Worm (Caenorhabditis elegans): ENCODE data around the gene C50F4.9.

Gene C50F4.9

DNA sequence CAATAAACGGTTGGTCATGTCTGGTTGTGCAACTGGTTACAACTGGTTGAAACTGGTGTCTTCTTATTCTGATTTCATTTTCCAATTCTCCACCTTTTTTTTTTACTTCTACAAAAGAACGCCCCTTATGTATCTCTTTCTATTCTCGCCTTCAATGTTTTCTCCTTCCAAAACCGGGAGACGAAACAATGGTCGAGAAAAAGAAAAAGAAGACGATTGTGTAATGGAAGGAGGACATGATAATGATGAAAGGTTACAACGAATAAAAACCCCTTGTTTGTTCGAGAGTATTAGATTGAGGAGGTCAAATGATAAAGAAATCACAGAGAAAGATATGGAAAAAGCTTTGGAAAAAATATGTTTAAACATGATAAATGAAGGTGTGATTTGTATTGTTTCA lies 5.2 kb downstream of the C50F4.9 start, which contains the start of gene C50F4.8:
Gene C50F4.8, minus strand, starts transcription at position 28 of the 400 bp plus-strand sequence.
- peak; percentile 55 for TF ChIP-seq nhr-23 (tag; optimal IDR thresholded peaks at IDR 0.05)
- no peak for TF ChIP-seq pqm-1 (tag; optimal IDR thresholded peaks at IDR 0.05)
- TF ChIP-seq lsy-12 (tag; optimal IDR thresholded peaks at IDR 0.05): no peak
- peak; percentile 37 for TF ChIP-seq ama-1 (optimal IDR thresholded peaks at IDR 0.05)
- no peak for TF ChIP-seq pha-4 (tag; optimal IDR thresholded peaks at IDR 0.05)
- TF ChIP-seq R02D3.7 (tag; optimal IDR thresholded peaks at IDR 0.05): no peak
- no peak for TF ChIP-seq nhr-77 (tag; optimal IDR thresholded peaks at IDR 0.05)

DNA sequence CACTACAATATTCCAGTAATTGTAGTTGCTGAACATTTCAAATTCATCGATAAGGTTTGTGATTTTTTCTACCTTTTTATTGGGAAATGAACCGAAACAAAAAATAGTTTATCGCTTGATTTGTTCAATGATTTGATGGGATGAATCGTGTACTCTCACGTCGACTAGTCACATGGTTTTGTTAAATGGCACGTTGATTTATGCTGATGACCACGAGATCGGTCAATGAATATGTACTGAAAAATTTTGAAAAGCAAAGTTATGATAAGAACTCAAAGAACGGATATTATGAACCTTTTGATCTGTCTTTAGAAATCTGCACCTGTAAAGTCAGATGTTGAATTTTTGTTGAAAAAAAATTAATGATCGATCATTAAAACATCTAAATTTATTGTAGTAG lies 7.7 kb downstream of the C50F4.9 start:
- TF ChIP-seq egl-5 (tag; optimal IDR thresholded peaks at IDR 0.05) (no peak), unc-62 (GFP tag; optimal IDR thresholded peaks at IDR 0.05) (no peak), nhr-28 (tag; optimal IDR thresholded peaks at IDR 0.05) (no peak), fkh-2 (tag; optimal IDR thresholded peaks at IDR 0.05) (no peak), ceh-16 (tag; optimal IDR thresholded peaks at IDR 0.05) (no peak), lsy-12 (tag; optimal IDR thresholded peaks at IDR 0.05) (peak; percentile 20), fkh-10 (GFP tag; optimal IDR thresholded peaks at IDR 0.05) (no peak), nhr-23 (tag; optimal IDR thresholded peaks at IDR 0.05) (peak; percentile 86), tbx-2 (tag; optimal IDR thresholded peaks at IDR 0.05) (no peak), ztf-11 (tag; optimal IDR thresholded peaks at IDR 0.05) (no peak), unc-39 (tag; optimal IDR thresholded peaks at IDR 0.05) (no peak), R02D3.7 (tag; optimal IDR thresholded peaks at IDR 0.05) (no peak), mdl-1 (tag; optimal IDR thresholded peaks at IDR 0.05) (no peak), snpc-4 (tag; optimal IDR thresholded peaks at IDR 0.05) (no peak), fos-1 (tag; optimal IDR thresholded peaks at IDR 0.05) (no peak), ztf-4 (tag; optimal IDR thresholded peaks at IDR 0.05) (no peak), ceh-9 (tag; optimal IDR thresholded peaks at IDR 0.05) (no peak), aly-2 (tag; optimal IDR thresholded peaks at IDR 0.05) (no peak), daf-12 (tag; optimal IDR thresholded peaks at IDR 0.05) (no peak), nhr-77 (tag; optimal IDR thresholded peaks at IDR 0.05) (no peak), eor-1 (tag; optimal IDR thresholded peaks at IDR 0.05) (no peak), lin-15B (tag; optimal IDR thresholded peaks at IDR 0.05) (no peak), nhr-43 (tag; optimal IDR thresholded peaks at IDR 0.05; ENCODE audit: poor library complexity, severe bottlenecking) (peak; percentile 68), ama-1 (optimal IDR thresholded peaks at IDR 0.05) (no peak), hmg-11 (tag; optimal IDR thresholded peaks at IDR 0.05) (no peak), ZK546.5 (tag; optimal IDR thresholded peaks at IDR 0.05) (no peak), nhr-12 (tag; optimal IDR thresholded peaks at IDR 0.05) (no peak), nfya-1 (tag; optimal IDR thresholded peaks at IDR 0.05; ENCODE audit: insufficient read depth) (no peak), mml-1 (tag; optimal IDR thresholded peaks at IDR 0.05) (no peak), elt-3 (tag; optimal IDR thresholded peaks at IDR 0.05) (peak in 2 of 3 experiments; percentile 41 to 56), sea-2 (GFP tag; optimal IDR thresholded peaks at IDR 0.05) (no peak), nhr-25 (tag; optimal IDR thresholded peaks at IDR 0.05) (peak; percentile 26), ceh-82 (tag; optimal IDR thresholded peaks at IDR 0.05) (no peak), pqm-1 (tag; optimal IDR thresholded peaks at IDR 0.05) (peak; percentile 88), nhr-67 (tag; optimal IDR thresholded peaks at IDR 0.05) (no peak), ceh-28 (tag; optimal IDR thresholded peaks at IDR 0.05) (no peak), zag-1 (tag; optimal IDR thresholded peaks at IDR 0.05) (no peak), nhr-76 (tag; optimal IDR thresholded peaks at IDR 0.05) (no peak), pha-4 (tag; optimal IDR thresholded peaks at IDR 0.05) (no peak), jun-1 (tag; optimal IDR thresholded peaks at IDR 0.05) (peak; percentile 69), elt-2 (tag; optimal IDR thresholded peaks at IDR 0.05) (peak; percentile 51), egl-27 (tag; optimal IDR thresholded peaks at IDR 0.05) (no peak), nhr-237 (tag; optimal IDR thresholded peaks at IDR 0.05) (no peak), lin-39 (tag; optimal IDR thresholded peaks at IDR 0.05) (no peak), elt-1 (tag; optimal IDR thresholded peaks at IDR 0.05) (no peak), nhr-11 (tag; optimal IDR thresholded peaks at IDR 0.05) (no peak), skn-1 (tag; optimal IDR thresholded peaks at IDR 0.05) (no peak)

Measured in whole organism, L3 larva.